Worm (Caenorhabditis elegans): ENCODE data around the gene glr-8.

DNA sequence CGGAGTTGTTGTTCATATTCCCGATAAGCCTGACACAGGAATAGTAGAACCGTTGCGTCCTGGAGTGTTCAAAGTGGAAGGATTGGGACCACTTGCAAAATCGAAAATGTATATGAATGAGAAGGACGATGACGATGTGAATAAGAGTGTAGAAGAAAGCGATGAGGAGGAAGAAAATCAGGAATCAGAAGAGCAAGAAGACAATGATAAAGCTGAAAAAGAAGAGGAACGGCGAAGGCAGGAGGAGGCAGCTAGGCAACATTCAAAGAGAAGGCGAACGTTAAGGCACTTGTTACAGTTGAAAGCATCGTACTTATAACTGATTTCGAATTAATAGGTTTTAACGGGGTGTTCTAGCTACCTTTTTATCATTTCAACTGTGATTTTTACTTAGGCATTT lies 37.9 kb downstream of the glr-8 start:
- TF ChIP-seq snpc-4 (GFP tag; optimal IDR thresholded peaks at IDR 0.05) (no peak), snpc-4 (tag; optimal IDR thresholded peaks at IDR 0.05) (no peak), pha-4 (tag; optimal IDR thresholded peaks at IDR 0.05) (no peak), Y67H2A.10 (GFP tag; conservative IDR thresholded peaks at IDR 0.05) (no peak), D2030.7 (GFP tag; IDR thresholded peaks at IDR 0.05) (no peak), cebp-2 (GFP tag; IDR thresholded peaks at IDR 0.05) (no peak), ekl-4 (GFP tag; IDR thresholded peaks at IDR 0.05) (no peak)
